Worm (Caenorhabditis elegans) whole organism, L4/young adult: ENCODE measurements around the gene F27D9.7.
"Not testable (repeated sequence)": the region's sequence is repeated elsewhere in the genome, so short reads cannot be mapped to it uniquely, and the experiment has no call there.

Experiments
- W03F9.2 ChIP-seq: fragments of 150-350 bp; optimal IDR thresholded peaks from 2 replicates; lab custom pipeline; 2014; ENCODE audit warnings: missing biosample characterization, missing genetic modification characterization
- dao-5 ChIP-seq: sonication (generic microtip); optimal IDR thresholded peaks from 2 replicates; lab custom pipeline; 2016; ENCODE audit warnings: missing genotype, missing genetic modification characterization, moderate library complexity, missing compliant biosample characterization
- him-1 ChIP-seq: sonication (generic microtip); optimal IDR thresholded peaks from 2 replicates; lab custom pipeline; 2016; ENCODE audit warnings: missing genotype, missing genetic modification reagents, missing genetic modification characterization, missing compliant biosample characterization

F27D9.7 gene

DNA sequence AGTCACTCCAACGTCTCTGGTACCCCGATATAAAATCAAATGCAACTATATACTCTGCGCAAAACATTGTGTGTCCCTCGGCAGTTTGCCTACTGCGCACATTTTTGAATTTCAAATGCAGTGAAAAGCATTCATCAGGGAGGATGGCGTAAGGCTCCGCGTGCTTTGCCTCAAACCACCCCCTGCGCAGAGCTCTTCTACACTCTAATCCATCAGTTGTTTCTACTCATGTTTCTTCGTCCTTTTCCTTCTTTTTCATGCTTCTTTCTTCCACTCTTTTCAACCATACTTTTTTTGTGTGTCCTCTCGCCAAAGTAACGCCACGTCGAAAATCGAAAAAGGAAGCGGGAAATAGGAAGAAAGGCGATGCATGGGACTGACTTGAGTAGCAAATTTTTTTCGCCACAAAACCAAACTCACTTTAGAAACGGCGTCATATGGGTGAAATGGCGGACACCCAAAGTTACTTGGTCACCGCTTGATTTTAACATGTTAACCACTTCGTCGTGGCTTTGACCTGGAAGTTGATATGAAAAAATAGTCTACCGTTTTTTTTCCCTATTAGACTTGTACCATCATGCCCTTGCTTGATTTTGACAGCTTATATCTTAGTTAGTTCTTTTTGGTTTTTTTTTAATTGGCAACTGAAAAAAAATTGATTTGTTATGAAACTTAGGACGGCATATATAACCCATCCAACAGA, 8.0 kb upstream of the F27D9.7 start:
- TF ChIP-seq W03F9.2 (tag; lab: Kevin White, UChicago), result no peak
- peak; percentile 68 for TF ChIP-seq him-1 (tag; lab: Kevin White, UChicago)
- TF ChIP-seq dao-5 (tag; lab: Kevin White, UChicago), result no peak

DNA sequence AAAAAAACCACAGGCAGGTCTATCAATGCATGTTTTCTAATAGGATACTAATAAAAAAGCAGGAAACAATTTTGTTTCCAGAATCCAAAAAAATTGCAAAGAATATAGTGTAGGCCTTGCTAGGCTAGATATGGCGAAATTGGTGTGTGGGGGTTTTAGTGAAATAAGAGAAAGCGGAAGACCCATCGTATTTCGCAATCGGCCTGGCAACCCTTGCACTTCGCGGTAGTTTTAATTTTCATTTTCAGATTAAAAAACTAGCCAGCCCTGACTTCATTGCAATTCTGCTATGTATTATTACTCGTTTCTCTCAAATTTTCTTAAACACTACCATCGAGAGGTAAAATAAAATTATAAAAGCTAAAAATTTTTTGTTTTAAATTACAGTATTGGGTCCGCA, 4.3 kb upstream of the F27D9.7 start:
- no peak for TF ChIP-seq dao-5 (tag; lab: Kevin White, UChicago)
- no peak for TF ChIP-seq W03F9.2 (tag; lab: Kevin White, UChicago)
- no peak for TF ChIP-seq him-1 (tag; lab: Kevin White, UChicago)

DNA sequence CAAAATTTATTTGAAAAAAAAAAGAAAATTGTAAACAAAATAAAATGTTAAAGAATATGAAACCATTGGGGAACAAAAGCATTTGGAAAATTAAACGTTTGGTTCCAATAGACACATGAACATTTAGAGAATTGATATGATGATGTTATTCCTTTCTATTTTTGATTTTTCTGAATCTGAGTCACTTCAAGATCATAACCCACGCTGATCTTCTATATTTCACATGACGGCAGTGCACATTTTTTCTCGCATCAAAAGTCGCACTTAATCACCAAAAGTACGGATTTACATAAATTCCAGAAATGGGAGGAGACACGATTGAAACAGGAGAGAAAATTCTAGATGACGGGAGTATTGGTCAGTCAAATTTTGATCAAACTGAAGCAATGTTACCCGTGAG, 2.1 kb upstream of the F27D9.7 start, which contains the start of gene F27D9.2:
Gene F27D9.2 (plus strand): TSS at position 301 of the 400 bp plus-strand sequence.
- no peak for TF ChIP-seq W03F9.2 (tag; lab: Kevin White, UChicago)
- TF ChIP-seq him-1 (tag; lab: Kevin White, UChicago), result no peak
- TF ChIP-seq dao-5 (tag; lab: Kevin White, UChicago), result no peak

DNA sequence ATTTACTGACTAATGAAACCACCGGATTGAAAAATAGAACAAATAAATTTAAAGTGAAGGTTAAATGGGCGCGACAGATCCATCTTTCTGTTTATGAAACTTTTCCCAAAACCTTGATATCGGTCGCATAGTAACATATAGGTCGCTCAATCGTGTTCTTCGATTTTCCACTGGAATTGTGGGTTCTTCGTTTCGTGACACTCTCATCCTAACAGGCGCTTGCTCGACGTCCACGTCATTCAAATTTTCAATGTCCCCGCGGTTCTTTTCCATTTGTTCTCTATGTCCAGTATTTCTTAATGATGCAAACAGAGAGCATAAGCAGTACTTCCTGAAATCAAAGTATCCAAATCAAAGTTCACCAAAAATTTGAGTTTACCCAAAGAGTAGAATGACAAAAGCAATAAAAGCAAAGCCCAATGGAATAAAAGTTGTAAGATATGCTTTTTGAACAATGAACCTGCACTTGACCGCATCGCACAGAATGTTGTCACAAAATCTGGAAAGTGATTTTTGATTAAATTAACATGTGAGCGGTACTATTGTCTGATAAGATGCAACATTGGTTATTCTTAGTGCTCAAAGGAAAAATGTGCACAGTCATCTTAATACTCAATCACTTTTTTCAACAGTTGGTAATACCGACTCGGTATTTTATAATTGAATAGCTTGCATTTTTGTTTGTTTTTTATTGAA, 3.0 kb downstream of the F27D9.7 start, which contains the start of gene F27D9.13:
Gene F27D9.13 (minus strand): TSS at position 51 of the 696 bp plus-strand sequence.
- TF ChIP-seq W03F9.2 (tag; lab: Kevin White, UChicago) (no peak), dao-5 (tag; lab: Kevin White, UChicago) (no peak)

DNA sequence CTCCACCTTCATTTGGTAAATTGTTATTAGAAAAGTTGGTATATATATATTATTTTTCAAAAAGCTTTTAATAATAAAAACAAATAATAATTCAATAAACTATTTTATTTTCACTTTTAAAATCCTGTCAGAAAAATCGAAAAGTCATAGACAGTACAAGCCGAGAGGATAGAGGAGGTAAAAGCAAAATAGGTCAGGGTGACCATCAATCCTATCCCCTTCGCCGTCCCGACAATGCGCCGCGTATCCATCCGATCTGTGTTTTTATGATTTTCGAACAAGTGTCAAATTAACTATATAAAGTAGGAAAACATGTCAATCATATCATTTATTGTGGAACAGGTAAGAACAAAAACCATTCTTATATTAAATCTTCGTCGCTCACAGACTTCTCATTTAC, 5.2 kb downstream of the F27D9.7 start:
- no peak for TF ChIP-seq him-1 (tag; lab: Kevin White, UChicago)
- TF ChIP-seq dao-5 (tag; lab: Kevin White, UChicago), result no peak
- no peak for TF ChIP-seq W03F9.2 (tag; lab: Kevin White, UChicago)

DNA sequence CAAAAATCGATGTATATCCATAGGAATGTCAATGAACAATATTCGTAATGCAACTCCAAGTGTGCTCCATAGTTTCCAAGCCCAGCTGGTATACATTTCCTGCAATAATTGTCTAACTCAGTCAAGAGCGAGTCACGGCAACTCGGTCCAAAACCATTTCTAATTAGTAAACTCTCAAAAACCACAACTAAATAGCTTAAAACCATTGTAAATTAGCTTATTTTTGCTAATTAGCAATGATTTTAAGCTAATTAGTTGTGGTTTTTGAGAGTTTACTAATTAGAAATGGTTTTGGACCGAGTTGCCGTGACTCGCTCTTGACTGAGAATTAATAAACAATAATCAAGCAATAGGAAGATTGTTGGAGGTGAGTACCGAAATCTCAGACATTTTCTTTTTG, 5.7 kb downstream of the F27D9.7 start, which contains the start of gene dhs-29:
Gene dhs-29 (minus strand): TSS at position 101 of the 400 bp plus-strand sequence.
- TF ChIP-seq him-1, dao-5, W03F9.2 (tag; lab: Kevin White, UChicago): not testable (repeated sequence)

DNA sequence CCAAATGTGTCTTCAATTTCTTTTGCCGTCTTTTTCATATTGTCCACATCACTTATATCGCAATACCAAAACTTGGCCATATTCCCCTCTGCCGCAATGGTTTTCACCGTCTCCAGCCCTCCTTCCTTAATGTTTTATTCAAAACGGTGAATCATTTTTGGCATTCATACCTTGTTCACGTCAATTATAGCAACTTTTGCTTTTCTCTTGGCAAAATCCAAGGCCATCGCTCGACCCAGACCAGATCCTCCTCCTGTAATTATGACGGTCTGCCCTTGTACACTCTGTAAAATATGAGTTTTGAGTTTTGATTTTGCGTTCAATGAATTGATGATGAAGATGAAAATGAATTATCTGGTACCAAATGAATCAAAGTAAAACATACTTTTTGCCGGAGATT, 6.1 kb downstream of the F27D9.7 start:
- no peak for TF ChIP-seq him-1 (tag; lab: Kevin White, UChicago)
- no peak for TF ChIP-seq dao-5 (tag; lab: Kevin White, UChicago)
- TF ChIP-seq W03F9.2 (tag; lab: Kevin White, UChicago), result no peak

DNA sequence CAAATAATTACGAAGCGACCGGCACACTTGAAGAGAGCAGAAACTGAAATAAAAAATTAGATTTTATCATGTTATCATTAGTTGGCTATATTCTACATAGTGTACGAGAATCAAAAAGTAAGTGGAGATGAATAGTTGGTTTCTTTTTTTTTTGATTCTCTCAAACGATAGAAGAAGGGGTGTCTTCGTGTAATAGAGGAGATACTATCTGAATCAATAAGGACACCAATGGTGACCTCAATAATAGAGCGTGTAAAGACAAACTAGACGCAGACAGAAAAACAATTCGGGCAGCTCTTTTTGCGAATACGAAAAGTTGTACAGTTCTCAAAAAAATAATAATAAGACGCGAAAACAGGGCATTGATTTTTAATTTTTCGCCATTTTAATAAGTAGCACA, 8.0 kb downstream of the F27D9.7 start:
- TF ChIP-seq dao-5 (tag; lab: Kevin White, UChicago) (no peak), him-1 (tag; lab: Kevin White, UChicago) (no peak), W03F9.2 (tag; lab: Kevin White, UChicago) (no peak)

DNA sequence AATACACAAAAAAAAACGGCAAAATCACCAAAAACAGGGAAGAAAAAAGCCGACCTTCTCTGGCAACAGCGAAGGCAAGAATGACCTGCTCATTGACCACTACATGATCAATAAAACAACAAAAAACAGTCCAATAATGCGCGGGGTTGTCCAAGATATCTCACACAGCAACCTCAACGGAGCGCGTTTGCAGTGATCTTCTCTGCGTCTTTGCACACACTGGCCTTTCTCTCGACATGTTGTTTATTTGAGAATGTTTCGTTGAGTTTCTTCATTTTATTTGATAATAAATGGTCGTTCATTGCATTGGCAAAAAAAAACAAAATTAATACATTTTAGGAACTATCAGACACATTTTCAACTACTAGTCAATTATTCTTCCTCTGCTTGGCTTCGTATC, 8.9 kb downstream of the F27D9.7 start:
- TF ChIP-seq W03F9.2 (tag; lab: Kevin White, UChicago), result no peak
- TF ChIP-seq dao-5 (tag; lab: Kevin White, UChicago), result no peak
- TF ChIP-seq him-1 (tag; lab: Kevin White, UChicago), result no peak

DNA sequence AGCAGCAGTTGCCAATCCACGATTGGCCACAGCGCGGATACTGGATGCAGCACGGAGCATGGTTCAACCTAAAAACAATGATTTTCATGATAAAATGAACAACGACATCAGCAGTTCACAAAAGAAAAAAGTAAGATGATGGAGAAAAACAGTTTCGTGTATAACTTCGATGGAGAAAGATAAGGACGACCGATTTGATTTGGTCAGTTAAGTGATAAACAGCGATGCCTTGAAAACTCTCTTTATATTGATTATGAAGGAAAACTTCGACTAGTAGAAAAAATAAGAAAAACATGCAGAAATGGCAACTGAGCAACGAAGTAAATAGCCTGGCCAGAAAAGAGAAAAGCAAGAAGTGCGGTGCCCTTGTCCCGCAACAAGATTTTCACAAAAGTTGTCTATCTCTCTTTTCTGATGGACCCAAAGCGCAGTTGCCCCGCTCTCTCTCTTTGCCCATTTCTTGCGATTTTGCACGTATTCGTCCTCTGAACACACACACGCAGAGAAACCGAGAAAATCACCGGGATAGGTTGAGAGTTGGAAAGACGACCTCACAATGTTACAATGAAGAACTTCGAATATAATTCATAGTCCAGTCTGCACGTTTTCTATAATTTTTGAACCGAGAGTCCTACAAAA, 9.5 kb downstream of the F27D9.7 start, which contains the start of gene pcca-1:
Gene pcca-1 (minus strand): TSS at position 68 of the 639 bp plus-strand sequence.
- TF ChIP-seq him-1 (tag; lab: Kevin White, UChicago), result no peak
- no peak for TF ChIP-seq dao-5 (tag; lab: Kevin White, UChicago)
- no peak for TF ChIP-seq W03F9.2 (tag; lab: Kevin White, UChicago)

DNA sequence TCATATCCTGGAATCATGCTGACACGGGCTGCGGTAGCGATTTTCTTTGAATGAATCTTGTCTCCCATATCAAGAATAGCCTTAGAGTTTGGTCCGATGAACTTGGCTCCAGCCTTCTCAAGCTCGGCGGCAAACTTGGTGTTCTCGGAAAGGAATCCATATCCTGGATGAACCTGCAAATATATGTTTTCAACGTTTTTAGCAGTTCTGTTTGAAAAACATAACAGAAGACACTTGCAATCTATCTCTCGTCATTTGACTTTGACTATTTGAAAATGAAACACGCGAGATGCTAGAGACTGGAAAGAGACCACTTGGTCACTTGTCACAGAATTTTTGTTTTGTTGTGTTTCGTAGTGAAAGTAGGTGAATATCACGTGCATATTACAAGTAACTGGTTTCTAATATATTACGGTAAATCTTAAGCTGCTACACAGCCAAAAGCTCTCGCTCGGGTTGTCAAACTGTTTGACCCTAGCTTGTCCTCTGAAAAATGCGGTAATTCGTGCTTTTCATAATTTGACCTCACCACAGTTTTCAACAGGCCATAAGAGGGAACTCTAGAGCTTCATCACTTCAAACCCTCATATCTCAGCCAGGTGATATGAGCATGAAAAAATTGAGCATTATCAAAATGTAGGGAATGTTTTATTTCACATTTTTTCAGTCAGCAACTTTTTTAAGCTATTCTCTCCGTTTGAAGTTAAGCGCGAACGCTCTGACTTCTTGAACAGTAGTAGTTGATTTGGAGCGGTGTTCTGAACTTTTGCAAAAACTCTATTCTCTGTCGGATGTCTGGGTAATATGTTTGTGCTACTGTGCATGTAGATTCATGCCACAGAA, 10.7 kb downstream of the F27D9.7 start:
- TF ChIP-seq dao-5 (tag; lab: Kevin White, UChicago) (no peak), him-1 (tag; lab: Kevin White, UChicago) (no peak), W03F9.2 (tag; lab: Kevin White, UChicago) (no peak)

DNA sequence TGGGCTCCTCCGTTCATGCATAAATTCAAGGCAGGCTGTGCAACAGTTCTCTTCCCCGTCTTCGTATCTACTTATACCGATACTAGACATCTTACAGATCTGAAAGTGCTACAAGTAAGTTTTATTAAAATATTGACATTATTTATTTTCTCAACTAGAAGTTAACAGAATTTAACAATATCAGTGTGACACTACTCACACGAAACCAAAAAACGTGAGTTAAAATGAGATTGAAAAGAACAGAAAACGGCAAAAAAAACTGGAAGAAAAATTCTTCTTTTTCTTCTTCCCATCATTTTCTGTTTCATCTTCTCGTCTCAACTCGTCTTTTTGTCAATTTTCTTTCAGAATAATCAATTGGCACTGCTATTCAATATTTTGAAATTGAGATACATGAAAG, 13.7 kb downstream of the F27D9.7 start, which contains the start of gene F27D9.12:
Gene F27D9.12 (minus strand): TSS at position 101 of the 400 bp plus-strand sequence.
- no peak for TF ChIP-seq him-1 (tag; lab: Kevin White, UChicago)
- no peak for TF ChIP-seq dao-5 (tag; lab: Kevin White, UChicago)
- no peak for TF ChIP-seq W03F9.2 (tag; lab: Kevin White, UChicago)
